Fruit fly (Drosophila melanogaster) Kc167 (cell line): Measurements from ENCODE around the gene CG5126.

Source experiments
- Myc ChIP-seq: fragments of >200 bp; optimal IDR thresholded peaks from 2 replicates; lab custom pipeline; 2017; ENCODE audit warnings: missing external identifiers
- Sin3A ChIP-seq: fragments of >200 bp; optimal IDR thresholded peaks from 2 replicates; lab custom pipeline; 2018; ENCODE audit warnings: missing external identifiers
- h ChIP-seq: fragments of >200 bp; optimal IDR thresholded peaks from 3 replicates; lab custom pipeline; 2018; ENCODE audit warnings: missing external identifiers
- insv ChIP-seq: fragments of >200 bp; optimal IDR thresholded peaks from 3 replicates; lab custom pipeline; 2018; ENCODE audit warnings: missing external identifiers
- psq ChIP-seq: fragments of >200 bp; optimal IDR thresholded peaks from 2 replicates; lab custom pipeline; 2017; ENCODE audit warnings: missing external identifiers
- ttk ChIP-seq: sonication (Bioruptor generic); optimal IDR thresholded peaks from 2 replicates; lab custom pipeline; 2017; ENCODE audit warnings: missing external identifiers

Gene CG5126

DNA sequence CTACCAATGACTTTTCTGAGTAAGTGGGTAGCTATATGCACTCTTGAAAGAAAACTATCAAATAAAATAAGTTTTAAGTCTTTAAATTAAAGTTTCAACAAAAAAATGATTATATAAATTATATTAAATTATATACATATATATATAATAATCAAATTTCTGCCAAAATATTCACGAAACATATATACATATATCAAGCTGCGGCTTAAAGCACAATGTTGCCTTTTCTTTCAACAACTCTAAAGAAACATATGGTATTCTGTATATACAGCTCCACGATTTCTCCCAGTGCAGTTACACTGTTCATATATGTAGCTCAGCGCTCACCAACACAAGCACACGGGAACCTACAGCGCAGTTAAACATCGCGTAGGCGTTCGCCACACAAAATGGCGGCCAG lies 48.3 kb downstream of the CG5126 start:
- TF ChIP-seq h (lab: Kevin White, UChicago) (no peak), psq (lab: Kevin White, UChicago) (no peak), Sin3A (lab: Kevin White, UChicago) (no peak), ttk (no peak), insv (lab: Kevin White, UChicago) (no peak), Myc (lab: Kevin White, UChicago) (no peak)

DNA sequence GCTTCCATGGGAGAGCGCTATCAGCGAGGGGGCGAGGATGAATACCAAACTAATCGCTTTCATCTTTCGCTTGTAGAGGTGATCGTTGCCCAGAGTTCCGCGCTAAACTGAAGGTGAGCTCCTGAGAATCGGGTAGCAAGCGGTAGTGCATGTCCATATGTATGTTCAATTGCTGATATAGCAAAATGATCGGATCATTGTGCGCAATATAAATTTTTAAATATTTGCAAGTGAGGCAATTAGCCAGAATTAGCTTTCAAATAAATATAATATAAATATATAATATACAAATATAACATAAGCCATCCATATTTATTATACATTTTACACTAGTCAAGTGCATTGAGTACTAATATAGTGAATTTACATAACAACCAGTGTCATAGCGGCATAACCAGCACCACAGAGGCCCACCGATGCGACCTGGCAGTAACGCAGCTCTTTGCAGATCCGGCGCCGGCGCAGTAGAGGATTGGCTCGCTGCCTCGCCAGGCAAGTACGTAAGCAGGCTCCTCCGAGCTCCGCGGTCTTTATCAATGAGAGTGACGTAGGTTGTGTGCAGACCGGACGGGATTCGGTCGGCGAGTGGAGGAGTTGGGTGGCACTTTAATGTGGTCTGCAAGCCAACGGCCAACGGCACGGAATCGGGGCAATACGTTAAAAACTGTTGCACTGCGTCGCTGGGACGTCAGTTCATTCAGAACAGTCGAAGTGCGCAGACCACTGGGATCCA lies 49.6 kb downstream of the CG5126 start, which contains the start of the genes Iris and CG4577:
Gene Iris, minus strand, starts transcription at position 88 of the 733 bp plus-strand sequence.
Gene CG4577, plus strand, starts transcription at position 683 of the 733 bp plus-strand sequence.
- TF ChIP-seq insv (lab: Kevin White, UChicago): no peak
- TF ChIP-seq Myc (lab: Kevin White, UChicago): no peak
- TF ChIP-seq Sin3A (lab: Kevin White, UChicago): no peak
- no peak for TF ChIP-seq psq (lab: Kevin White, UChicago)
- TF ChIP-seq ttk: no peak
- no peak for TF ChIP-seq h (lab: Kevin White, UChicago)
